Fruit fly (Drosophila melanogaster) whole organism, adult: ENCODE measurements around the gene GC.

Source experiments
- CG11617 ChIP-seq: fragments of 200-800 bp; sonication (Bioruptor generic); optimal IDR thresholded peaks from 2 replicates; lab custom pipeline; 2017; ENCODE audit warnings: mild to moderate bottlenecking, missing biosample characterization, missing genetic modification reagents, missing genetic modification characterization
- CG12768 ChIP-seq: fragments of 200-800 bp; sonication (Bioruptor generic); optimal IDR thresholded peaks from 2 replicates; lab custom pipeline; 2017; ENCODE audit warnings: missing biosample characterization, missing genetic modification characterization, mild to moderate bottlenecking, moderate library complexity, missing genetic modification reagents
- CG14711 ChIP-seq: fragments of 200-800 bp; sonication (Bioruptor generic); optimal IDR thresholded peaks from 2 replicates; lab custom pipeline; 2018; ENCODE audit warnings: missing biosample characterization, mild to moderate bottlenecking, missing genetic modification characterization, moderate library complexity
- CG1620 ChIP-seq: fragments of 200-800 bp; sonication (Bioruptor generic); optimal IDR thresholded peaks from 2 replicates; lab custom pipeline; 2016; ENCODE audit warnings: missing biosample characterization, missing genetic modification characterization
- CG33017 ChIP-seq: fragments of 200-800 bp; sonication (Bioruptor generic); optimal IDR thresholded peaks from 2 replicates; lab custom pipeline; 2018; ENCODE audit warnings: missing biosample characterization, mild to moderate bottlenecking, missing genetic modification characterization, moderate library complexity
- CG5204 ChIP-seq: fragments of 200-800 bp; sonication (Bioruptor generic); optimal IDR thresholded peaks from 2 replicates; lab custom pipeline; 2016; ENCODE audit warnings: missing biosample characterization, missing genetic modification characterization
- CG7045 ChIP-seq: fragments of 200-800 bp; sonication (Bioruptor generic); optimal IDR thresholded peaks from 2 replicates; lab custom pipeline; 2017; ENCODE audit warnings: missing biosample characterization, mild to moderate bottlenecking, missing genetic modification characterization
- CG7101 ChIP-seq: fragments of 200-800 bp; sonication (Bioruptor generic); optimal IDR thresholded peaks from 2 replicates; lab custom pipeline; 2018; ENCODE audit warnings: missing biosample characterization, mild to moderate bottlenecking, missing genetic modification characterization, moderate library complexity
- Clk ChIP-seq: fragments of 200-800 bp; sonication (Bioruptor generic); optimal IDR thresholded peaks from 2 replicates; lab custom pipeline; 2017; ENCODE audit warnings: missing biosample characterization, missing genetic modification characterization
- Crg-1 ChIP-seq: fragments of 200-800 bp; sonication (Bioruptor generic); optimal IDR thresholded peaks from 2 replicates; lab custom pipeline; 2016; ENCODE audit warnings: missing biosample characterization, missing genetic modification characterization
- Hr96 ChIP-seq: fragments of 200-800 bp; sonication (Bioruptor generic); optimal IDR thresholded peaks from 2 replicates; lab custom pipeline; 2016; ENCODE audit warnings: missing biosample characterization, missing genetic modification characterization
- Mnt ChIP-seq: fragments of 200-800 bp; sonication (Bioruptor generic); optimal IDR thresholded peaks from 2 replicates; lab custom pipeline; 2016; ENCODE audit warnings: missing biosample characterization, mild to moderate bottlenecking, missing genetic modification characterization
- bab1 ChIP-seq: fragments of 200-800 bp; sonication (Bioruptor generic); optimal IDR thresholded peaks from 3 replicates; lab custom pipeline; 2019; ENCODE audit warnings: missing biosample characterization, mild to moderate bottlenecking, missing genetic modification characterization, moderate library complexity
- cic ChIP-seq: fragments of 200-800 bp; sonication (Bioruptor generic); optimal IDR thresholded peaks from 2 replicates; lab custom pipeline; 2017; ENCODE audit warnings: missing biosample characterization, mild to moderate bottlenecking, missing genetic modification characterization, moderate library complexity
- cnc ChIP-seq, 2 experiments: fragments of >200 bp; optimal IDR thresholded peaks; 2 replicates each; lab custom pipeline; 2017
- kay ChIP-seq: fragments of 200-800 bp; sonication (Bioruptor generic); peaks from one replicate; lab custom pipeline; 2016; ENCODE audit warnings: missing biosample characterization, missing genetic modification characterization, borderline replicate concordance
- ovo ChIP-seq: fragments of 200-800 bp; sonication (Bioruptor generic); optimal IDR thresholded peaks from 2 replicates; lab custom pipeline; 2016; ENCODE audit warnings: missing biosample characterization, missing genetic modification characterization
- pad ChIP-seq: fragments of 200-800 bp; sonication (Bioruptor generic); optimal IDR thresholded peaks from 3 replicates; lab custom pipeline; 2017; ENCODE audit warnings: missing biosample characterization, missing genetic modification characterization, mild to moderate bottlenecking, moderate library complexity, missing genetic modification reagents
- tj ChIP-seq: fragments of 200-800 bp; sonication (Bioruptor generic); optimal IDR thresholded peaks from 3 replicates; lab custom pipeline; 2017; ENCODE audit warnings: missing biosample characterization, mild to moderate bottlenecking, missing genetic modification characterization, moderate library complexity
- toe ChIP-seq: fragments of 200-800 bp; sonication (Bioruptor generic); optimal IDR thresholded peaks from 2 replicates; lab custom pipeline; 2016; ENCODE audit warnings: missing biosample characterization, missing genetic modification characterization

GC gene

dm6 chr3L:1644920-1645567, 15.9 kb upstream of the GC start, which contains the start of the genes alphaCOP and CG13919:
Gene alphaCOP (minus strand): TSS chr3L:1645199.
Gene CG13919 (plus strand): TSS chr3L:1645467.
- TF ChIP-seq ovo (GFP tag; lab: Kevin White, UChicago), result peak; percentile 84
- TF ChIP-seq cnc (optimal IDR thresholded peaks at IDR 0.05; lab: Kevin White, UChicago), result no peak
- no peak for TF ChIP-seq kay
- TF ChIP-seq CG7101, result peak; percentile 97
- TF ChIP-seq CG5204, result peak; percentile 95
- TF ChIP-seq pad (GFP tag; lab: Kevin White, UChicago), result peak; percentile 86
- TF ChIP-seq CG33017, result peak; percentile 97
- TF ChIP-seq CG14711 (tag; lab: Kevin White, UChicago), result peak; percentile 96
- TF ChIP-seq Hr96 (GFP tag; lab: Kevin White, UChicago), result peak; percentile 93
- TF ChIP-seq Crg-1 (GFP tag; lab: Kevin White, UChicago), result peak; percentile 97
- TF ChIP-seq Mnt (GFP tag; lab: Kevin White, UChicago), result peak; percentile 91
- peak; percentile 98 for TF ChIP-seq bab1
- peak; percentile 97 for TF ChIP-seq toe (GFP tag; lab: Kevin White, UChicago)
- TF ChIP-seq tj (GFP tag; lab: Kevin White, UChicago), result peak; percentile 76
- peak; percentile 96 for TF ChIP-seq CG12768 (GFP tag; lab: Kevin White, UChicago)
- TF ChIP-seq cic, result peak; percentile 74
- peak; percentile 95 for TF ChIP-seq CG1620
- peak; percentile 96 for TF ChIP-seq CG7045 (GFP tag; lab: Kevin White, UChicago)
- peak; percentile 94 for TF ChIP-seq CG11617
- TF ChIP-seq Clk (GFP tag; lab: Kevin White, UChicago), result peak; percentile 91

- TF ChIP-seq CG12768 (GFP tag; lab: Kevin White, UChicago) (peak; percentile 69), Hr96 (GFP tag; lab: Kevin White, UChicago) (peak; percentile 84), CG11617 (peak; percentile 65), CG14711 (tag; lab: Kevin White, UChicago) (peak; percentile 73), cnc (optimal IDR thresholded peaks at IDR 0.05; lab: Kevin White, UChicago) (no peak), ovo (GFP tag; lab: Kevin White, UChicago) (peak; percentile 58), Mnt (GFP tag; lab: Kevin White, UChicago) (peak; percentile 59), cic (no peak), CG7045 (GFP tag; lab: Kevin White, UChicago) (peak; percentile 75), tj (GFP tag; lab: Kevin White, UChicago) (peak; percentile 50), pad (GFP tag; lab: Kevin White, UChicago) (peak; percentile 68), Clk (GFP tag; lab: Kevin White, UChicago) (peak; percentile 68), CG5204 (no peak), toe (GFP tag; lab: Kevin White, UChicago) (peak; percentile 90), bab1 (peak; percentile 56), kay (no peak), CG1620 (peak; percentile 83), CG33017 (peak; percentile 65), Crg-1 (GFP tag; lab: Kevin White, UChicago) (peak; percentile 65), CG7101 (peak; percentile 78)
Observed at dm6 chr3L:1639185-1639812, 10.2 kb upstream of the GC start, which contains the start of the genes Mettl2 and Bgb. Gene Mettl2 (minus strand): TSS chr3L:1639235. Gene Bgb (plus strand): TSS chr3L:1639711.

- no peak for TF ChIP-seq CG1620
- TF ChIP-seq ovo (GFP tag; lab: Kevin White, UChicago), result no peak
- no peak for TF ChIP-seq CG7045 (GFP tag; lab: Kevin White, UChicago)
- no peak for TF ChIP-seq pad (GFP tag; lab: Kevin White, UChicago)
Observed at dm6 chr3L:1637652-1638051, 8.6 kb upstream of the GC start, which contains the start of gene nSyb. Gene nSyb (minus strand): TSS chr3L:1637752.

dm6 chr3L:1636886-1637285, 7.8 kb upstream of the GC start:
- TF ChIP-seq CG11617, result no peak
- no peak for TF ChIP-seq kay
- TF ChIP-seq ovo (GFP tag; lab: Kevin White, UChicago), result no peak
- no peak for TF ChIP-seq Hr96 (GFP tag; lab: Kevin White, UChicago)
- no peak for TF ChIP-seq toe (GFP tag; lab: Kevin White, UChicago)
- TF ChIP-seq CG1620, result no peak
- TF ChIP-seq CG33017, result no peak
- TF ChIP-seq Mnt (GFP tag; lab: Kevin White, UChicago), result no peak
- no peak for TF ChIP-seq CG7045 (GFP tag; lab: Kevin White, UChicago)
- TF ChIP-seq pad (GFP tag; lab: Kevin White, UChicago), result no peak
- TF ChIP-seq Crg-1 (GFP tag; lab: Kevin White, UChicago), result no peak
- no peak for TF ChIP-seq cic
- no peak for TF ChIP-seq bab1
- no peak for TF ChIP-seq Clk (GFP tag; lab: Kevin White, UChicago)
- TF ChIP-seq cnc (optimal IDR thresholded peaks at IDR 0.05; lab: Kevin White, UChicago), result no peak
- TF ChIP-seq CG7101, result no peak

dm6 chr3L:1628176-1628866, 780 bp downstream of the GC start, which contains the start of gene CG13928:
Gene CG13928 (minus strand): TSS chr3L:1628377.
- TF ChIP-seq CG7045 (GFP tag; lab: Kevin White, UChicago) (peak; percentile 13), cic (peak; percentile 35), CG1620 (no peak), toe (GFP tag; lab: Kevin White, UChicago) (peak; percentile 44), CG14711 (tag; lab: Kevin White, UChicago) (no peak), Clk (GFP tag; lab: Kevin White, UChicago) (peak; percentile 50), CG5204 (peak; percentile 35)
